Fruit fly (Drosophila melanogaster) whole organism, wandering third instar larva: ENCODE measurements around the gene NANS.
A peak's percentile ranks its signal among the peaks of the same experiment; 100 is the strongest.

ENCODE experiments used
- Abd-B ChIP-seq: fragments of >200 bp; optimal IDR thresholded peaks from 2 replicates; lab custom pipeline; 2017; ENCODE audit warnings: missing biosample characterization, missing genetic modification characterization
- CG32264 ChIP-seq: fragments of 200-800 bp; sonication (Bioruptor generic); optimal IDR thresholded peaks from 2 replicates; lab custom pipeline; 2016; ENCODE audit warnings: missing biosample characterization, missing genetic modification characterization
- CG9705 ChIP-seq: fragments of 200-800 bp; sonication (Bioruptor generic); optimal IDR thresholded peaks from 2 replicates; lab custom pipeline; 2018; ENCODE audit warnings: missing biosample characterization, mild to moderate bottlenecking, missing genetic modification characterization
- CrebA ChIP-seq: fragments of 200-800 bp; sonication (Bioruptor generic); optimal IDR thresholded peaks from 2 replicates; lab custom pipeline; 2016; ENCODE audit warnings: missing biosample characterization, mild to moderate bottlenecking, missing genetic modification characterization, borderline replicate concordance
- Dfd ChIP-seq: fragments of >200 bp; optimal IDR thresholded peaks from 2 replicates; lab custom pipeline; 2017; ENCODE audit warnings: missing biosample characterization, missing genetic modification characterization
- Dif ChIP-seq: fragments of 200-275, 200-300 bp; sonication (Bioruptor generic); optimal IDR thresholded peaks from 2 replicates; lab custom pipeline; 2018; ENCODE audit warnings: missing biosample characterization, missing genetic modification characterization; ENCODE audit not compliant: partially characterized antibody
- GATAd ChIP-seq: sonication (Bioruptor generic); optimal IDR thresholded peaks from 2 replicates; lab custom pipeline; 2016; ENCODE audit warnings: missing biosample characterization, missing genetic modification characterization
- HLH106 ChIP-seq: fragments of 200-800 bp; optimal IDR thresholded peaks from 3 replicates; lab custom pipeline; 2019; ENCODE audit warnings: missing biosample characterization, mild to moderate bottlenecking, missing genetic modification characterization, moderate library complexity
- Hnf4 ChIP-seq: fragments of 200-800 bp; sonication (Bioruptor generic); optimal IDR thresholded peaks from 2 replicates; lab custom pipeline; 2016; ENCODE audit warnings: missing biosample characterization, mild to moderate bottlenecking, missing genetic modification characterization
- Hr78 ChIP-seq: fragments of >200 bp; optimal IDR thresholded peaks from 2 replicates; lab custom pipeline; 2017; ENCODE audit warnings: missing biosample characterization, missing genetic modification characterization
- Hr83 ChIP-seq: fragments of 200-300 bp; sonication (Bioruptor generic); optimal IDR thresholded peaks from 2 replicates; lab custom pipeline; 2016; ENCODE audit warnings: missing biosample characterization, mild to moderate bottlenecking, missing genetic modification characterization, moderate library complexity; ENCODE audit not compliant: poor library complexity, severe bottlenecking
- Jra ChIP-seq: sonication (Bioruptor generic); optimal IDR thresholded peaks from 2 replicates; lab custom pipeline; 2016; ENCODE audit warnings: missing biosample characterization, missing genetic modification characterization
- Mio ChIP-seq: sonication (Bioruptor generic); optimal IDR thresholded peaks from 2 replicates; lab custom pipeline; 2016; ENCODE audit warnings: missing biosample characterization, missing genetic modification characterization
- Myc ChIP-seq: fragments of >200 bp; optimal IDR thresholded peaks from 2 replicates; lab custom pipeline; 2017
- N ChIP-seq: fragments of >200 bp; optimal IDR thresholded peaks from 2 replicates; lab custom pipeline; 2018; ENCODE audit warnings: missing biosample characterization, missing external identifiers, missing genetic modification characterization
- OdsH ChIP-seq: fragments of 200-800 bp; sonication (Bioruptor generic); optimal IDR thresholded peaks from 2 replicates; lab custom pipeline; 2016; ENCODE audit warnings: missing biosample characterization, mild to moderate bottlenecking, missing genetic modification characterization
- Rel ChIP-seq, 2 experiments: fragments of 200-800 bp; sonication (Bioruptor generic) in 1 of 2; optimal IDR thresholded peaks; 2 replicates in 1 of 2; 3 replicates in 1 of 2; lab custom pipeline; 2016 to 2019; ENCODE audit warnings: mild to moderate bottlenecking in 2 of 2, missing biosample characterization in 2 of 2, missing genetic modification characterization in 2 of 2, moderate library complexity in 1 of 2
- Sp1 ChIP-seq: fragments of 200-800 bp; sonication (Bioruptor generic); optimal IDR thresholded peaks from 3 replicates; lab custom pipeline; 2019; ENCODE audit warnings: missing biosample characterization, mild to moderate bottlenecking, missing genetic modification characterization, moderate library complexity
- Vsx2 ChIP-seq: fragments of 200-300, 225-300 bp; sonication (Bioruptor generic); optimal IDR thresholded peaks from 2 replicates; lab custom pipeline; 2018; ENCODE audit warnings: missing biosample characterization, missing genetic modification characterization; ENCODE audit not compliant: partially characterized antibody
- br ChIP-seq: fragments of 200-800 bp; sonication (Bioruptor generic); optimal IDR thresholded peaks from 2 replicates; lab custom pipeline; 2016; ENCODE audit warnings: missing biosample characterization, missing genetic modification characterization
- brk ChIP-seq: fragments of 200-800 bp; sonication (Bioruptor generic); optimal IDR thresholded peaks from 2 replicates; lab custom pipeline; 2016; ENCODE audit warnings: missing biosample characterization, mild to moderate bottlenecking, missing genetic modification characterization
- dl ChIP-seq, 2 experiments: fragments of 175-275, 200-275 bp in 1 of 2; fragments of 200-275 bp in 1 of 2; sonication (Bioruptor generic); optimal IDR thresholded peaks; lab custom pipeline; 2018; ENCODE audit warnings: mild to moderate bottlenecking in 2 of 2, missing biosample characterization in 2 of 2, missing genetic modification characterization in 2 of 2, moderate library complexity in 2 of 2; ENCODE audit not compliant: partially characterized antibody in 2 of 2, insufficient read depth in 1 of 2
- dmrt93B ChIP-seq: fragments of 200-800 bp; sonication (Bioruptor generic); optimal IDR thresholded peaks from 2 replicates; lab custom pipeline; 2018; ENCODE audit warnings: missing biosample characterization, mild to moderate bottlenecking, missing genetic modification characterization
- dsf ChIP-seq: sonication (Bioruptor generic); optimal IDR thresholded peaks from 2 replicates; lab custom pipeline; 2016; ENCODE audit warnings: missing biosample characterization, missing genetic modification characterization, borderline replicate concordance
- ey ChIP-seq: fragments of 200-800 bp; sonication (Bioruptor generic); optimal IDR thresholded peaks from 2 replicates; lab custom pipeline; 2016; ENCODE audit warnings: missing biosample characterization, missing genetic modification characterization
- foxo ChIP-seq, 2 experiments: fragments of 200-800 bp; sonication (Bioruptor generic); optimal IDR thresholded peaks; 2 replicates in 1 of 2; 3 replicates in 1 of 2; lab custom pipeline; 2016 to 2017; ENCODE audit warnings: missing biosample characterization in 2 of 2, missing genetic modification characterization in 2 of 2
- fru ChIP-seq: fragments of 200-800 bp; sonication (Bioruptor generic); optimal IDR thresholded peaks from 3 replicates; lab custom pipeline; 2016; ENCODE audit warnings: missing biosample characterization, mild to moderate bottlenecking, missing genetic modification characterization
- h ChIP-seq: fragments of 200-800 bp; sonication (Bioruptor generic); optimal IDR thresholded peaks from 3 replicates; lab custom pipeline; 2016; ENCODE audit warnings: missing biosample characterization, mild to moderate bottlenecking, missing genetic modification characterization
- jim ChIP-seq: fragments of 175-275, 200-325 bp; sonication (Bioruptor generic); optimal IDR thresholded peaks from 2 replicates; lab custom pipeline; 2016; ENCODE audit warnings: missing biosample characterization, mild to moderate bottlenecking, missing genetic modification characterization
- lola ChIP-seq: fragments of >200 bp; optimal IDR thresholded peaks from 2 replicates; lab custom pipeline; 2017; ENCODE audit warnings: missing biosample characterization, missing genetic modification characterization
- pan ChIP-seq: fragments of >200 bp; optimal IDR thresholded peaks from 2 replicates; lab custom pipeline; 2017
- psq ChIP-seq: fragments of 200-800 bp; sonication (Bioruptor generic); optimal IDR thresholded peaks from 3 replicates; lab custom pipeline; 2017; ENCODE audit warnings: missing biosample characterization, mild to moderate bottlenecking, missing genetic modification characterization, moderate library complexity
- rgr ChIP-seq: fragments of 200-800 bp; sonication (Bioruptor generic); optimal IDR thresholded peaks from 3 replicates; lab custom pipeline; 2016; ENCODE audit warnings: missing biosample characterization, mild to moderate bottlenecking, missing genetic modification characterization
- sage ChIP-seq: fragments of 200-800 bp; sonication (Bioruptor generic); optimal IDR thresholded peaks from 2 replicates; lab custom pipeline; 2016; ENCODE audit warnings: missing biosample characterization, mild to moderate bottlenecking, missing genetic modification characterization
- sv ChIP-seq: fragments of 200-800 bp; sonication (Bioruptor generic); optimal IDR thresholded peaks from 3 replicates; lab custom pipeline; 2016; ENCODE audit warnings: missing biosample characterization, missing genetic modification characterization
- tai ChIP-seq: sonication (Bioruptor generic); optimal IDR thresholded peaks from 2 replicates; lab custom pipeline; 2016; ENCODE audit warnings: missing biosample characterization, missing genetic modification characterization
- usp ChIP-seq: fragments of >200 bp; optimal IDR thresholded peaks from 2 replicates; lab custom pipeline; 2017; ENCODE audit warnings: missing biosample characterization, missing genetic modification characterization
- woc ChIP-seq: sonication (Bioruptor generic); optimal IDR thresholded peaks from 2 replicates; lab custom pipeline; 2016; ENCODE audit warnings: missing biosample characterization, mild to moderate bottlenecking, missing genetic modification characterization

Gene NANS

dm6 chr3R:12405134-12405533, 21.2 kb upstream of the NANS start:
- no peak for TF ChIP-seq HLH106 (tag; lab: Kevin White, UChicago)

dm6 chr3R:12405928-12406234, 20.5 kb upstream of the NANS start, which contains the start of gene Cyp9f2:
Cyp9f2 (minus strand) TSS chr3R:12406028.
- no peak for TF ChIP-seq Sp1 (GFP tag; lab: Kevin White, UChicago)
- TF ChIP-seq psq (GFP tag; lab: Kevin White, UChicago): no peak
- TF ChIP-seq Dfd (GFP tag; lab: Kevin White, UChicago): no peak
- no peak for TF ChIP-seq CG32264 (GFP tag; lab: Kevin White, UChicago)
- no peak for TF ChIP-seq ey (GFP tag; lab: Kevin White, UChicago)
- no peak for TF ChIP-seq Abd-B (GFP tag; lab: Kevin White, UChicago)
- TF ChIP-seq foxo (GFP tag; optimal IDR thresholded peaks at IDR 0.05; lab: Kevin White, UChicago): no peak
- no peak for TF ChIP-seq Dif
- TF ChIP-seq Rel (GFP tag; optimal IDR thresholded peaks at IDR 0.05; lab: Kevin White, UChicago): no peak
- TF ChIP-seq Rel (tag; optimal IDR thresholded peaks at IDR 0.05; lab: Kevin White, UChicago): no peak
- TF ChIP-seq pan (lab: Kevin White, UChicago): no peak
- TF ChIP-seq tai (GFP tag; lab: Kevin White, UChicago): no peak
- TF ChIP-seq fru (GFP tag; lab: Kevin White, UChicago): no peak
- no peak for TF ChIP-seq dl (GFP tag; optimal IDR thresholded peaks at IDR 0.05; lab: Kevin White, UChicago; ENCODE audit: insufficient read depth in 1 of 2, partially characterized antibody in 2 of 2)

- TF ChIP-seq foxo (GFP tag; optimal IDR thresholded peaks at IDR 0.05; lab: Kevin White, UChicago): peak in 1 of 2 experiments; percentile 67
- TF ChIP-seq CG32264 (GFP tag; lab: Kevin White, UChicago): no peak
- TF ChIP-seq Hr78 (GFP tag; lab: Kevin White, UChicago): no peak
- TF ChIP-seq CG9705: peak; percentile 14
- TF ChIP-seq dsf: no peak
- TF ChIP-seq Jra: no peak
- TF ChIP-seq jim (GFP tag; lab: Kevin White, UChicago): no peak
- TF ChIP-seq GATAd (GFP tag; lab: Kevin White, UChicago): no peak
- peak; percentile 53 for TF ChIP-seq OdsH (GFP tag; lab: Kevin White, UChicago)
- no peak for TF ChIP-seq Myc
- TF ChIP-seq psq (GFP tag; lab: Kevin White, UChicago): peak; percentile 54
- TF ChIP-seq Dif: no peak
- TF ChIP-seq HLH106 (tag; lab: Kevin White, UChicago): peak; percentile 45
- TF ChIP-seq br (GFP tag; lab: Kevin White, UChicago): peak; percentile 52
- TF ChIP-seq Sp1 (GFP tag; lab: Kevin White, UChicago): peak; percentile 58
- no peak for TF ChIP-seq Dfd (GFP tag; lab: Kevin White, UChicago)
- TF ChIP-seq usp (GFP tag; lab: Kevin White, UChicago): no peak
- no peak for TF ChIP-seq pan (lab: Kevin White, UChicago)
- TF ChIP-seq Hnf4 (GFP tag; lab: Kevin White, UChicago): no peak
- TF ChIP-seq fru (GFP tag; lab: Kevin White, UChicago): peak; percentile 82
- TF ChIP-seq Abd-B (GFP tag; lab: Kevin White, UChicago): no peak
- TF ChIP-seq lola (GFP tag; lab: Kevin White, UChicago): no peak
- no peak for TF ChIP-seq Mio
- TF ChIP-seq Hr83: no peak
- no peak for TF ChIP-seq N (GFP tag; lab: Kevin White, UChicago)
- no peak for TF ChIP-seq sv (GFP tag; lab: Kevin White, UChicago)
- TF ChIP-seq dl (GFP tag; optimal IDR thresholded peaks at IDR 0.05; lab: Kevin White, UChicago; ENCODE audit: insufficient read depth in 1 of 2, partially characterized antibody in 2 of 2): no peak
- TF ChIP-seq Rel (GFP tag; optimal IDR thresholded peaks at IDR 0.05; lab: Kevin White, UChicago): no peak
- TF ChIP-seq Rel (tag; optimal IDR thresholded peaks at IDR 0.05; lab: Kevin White, UChicago): peak; percentile 5
- TF ChIP-seq dmrt93B (GFP tag; lab: Kevin White, UChicago): no peak
- no peak for TF ChIP-seq brk (GFP tag; lab: Kevin White, UChicago)
- peak; percentile 69 for TF ChIP-seq rgr (GFP tag; lab: Kevin White, UChicago)
- TF ChIP-seq CrebA (GFP tag; lab: Kevin White, UChicago): no peak
- TF ChIP-seq sage (GFP tag; lab: Kevin White, UChicago): no peak
- peak; percentile 48 for TF ChIP-seq woc (GFP tag; lab: Kevin White, UChicago)
- TF ChIP-seq tai (GFP tag; lab: Kevin White, UChicago): no peak
- no peak for TF ChIP-seq Vsx2
- peak; percentile 58 for TF ChIP-seq h
- TF ChIP-seq ey (GFP tag; lab: Kevin White, UChicago): peak; percentile 43
- TF ChIP-seq, all 38 proteins: peak for 13
Observed at dm6 chr3R:12406235-12407196, 19.9 kb upstream of the NANS start, which contains the start of gene CG5167. CG5167 (plus strand) TSS chr3R:12406532.
